Worm (Caenorhabditis elegans) whole organism, mixed stage, embryonic: Measurements from ENCODE around the gene sprr-2.
A peak's percentile ranks its signal among the peaks of the same experiment; 100 is the strongest.

ENCODE experiments used
- M03D4.4 ChIP-seq: sonication (generic microtip); optimal IDR thresholded peaks from 2 replicates; lab custom pipeline; 2017; ENCODE audit warnings: mild to moderate bottlenecking, missing genetic modification characterization, missing compliant biosample characterization
- bed-3 ChIP-seq: fragments of 200-800 bp; sonication (Bioruptor generic); optimal IDR thresholded peaks from 3 replicates; lab custom pipeline; 2018; ENCODE audit warnings: mild to moderate bottlenecking, missing genetic modification characterization, moderate library complexity, missing compliant biosample characterization
- blmp-1 ChIP-seq: fragments of 150-350 bp; optimal IDR thresholded peaks from 2 replicates; lab custom pipeline; 2014; ENCODE audit warnings: missing biosample characterization, missing genetic modification characterization
- ceh-39 ChIP-seq: fragments of 150-350 bp; optimal IDR thresholded peaks from 2 replicates; lab custom pipeline; 2014; ENCODE audit warnings: missing biosample characterization, missing genetic modification characterization
- ceh-43 ChIP-seq: fragments of 200-800 bp; sonication (Bioruptor generic); optimal IDR thresholded peaks from 2 replicates; lab custom pipeline; 2018; ENCODE audit warnings: mild to moderate bottlenecking, missing genetic modification characterization, moderate library complexity, missing compliant biosample characterization
- ceh-83 ChIP-seq: fragments of 200-800 bp; sonication (Bioruptor generic); optimal IDR thresholded peaks from 2 replicates; lab custom pipeline; 2018; ENCODE audit warnings: mild to moderate bottlenecking, missing genetic modification characterization, missing compliant biosample characterization
- drap-1 ChIP-seq: fragments of 200-800 bp; sonication (Bioruptor generic); optimal IDR thresholded peaks from 3 replicates; lab custom pipeline; 2018; ENCODE audit warnings: mild to moderate bottlenecking, missing genetic modification characterization, missing compliant biosample characterization
- elt-1 ChIP-seq: sonication (generic microtip); optimal IDR thresholded peaks from 2 replicates; lab custom pipeline; 2017; ENCODE audit warnings: missing genetic modification characterization, mild to moderate bottlenecking, missing compliant biosample characterization, antibody characterized with exemption, moderate library complexity, borderline replicate concordance; ENCODE audit not compliant: insufficient read depth
- elt-3 ChIP-seq: fragments of 150-350 bp; optimal IDR thresholded peaks from 2 replicates; lab custom pipeline; 2014; ENCODE audit warnings: missing biosample characterization, missing genetic modification characterization
- flh-1 ChIP-seq: fragments of 200-800 bp; sonication (Bioruptor generic); optimal IDR thresholded peaks from 2 replicates; lab custom pipeline; 2018; ENCODE audit warnings: mild to moderate bottlenecking, missing genetic modification characterization, moderate library complexity, missing compliant biosample characterization
- ham-2 ChIP-seq: fragments of 200-800 bp; sonication (Bioruptor generic); optimal IDR thresholded peaks from 2 replicates; lab custom pipeline; 2018; ENCODE audit warnings: mild to moderate bottlenecking, missing genetic modification characterization, missing compliant biosample characterization
- hlh-1 ChIP-seq: fragments of 150-350 bp; optimal IDR thresholded peaks from 2 replicates; lab custom pipeline; 2014; ENCODE audit warnings: missing biosample characterization, missing genetic modification reagents, missing genetic modification characterization
- lin-13 ChIP-seq: fragments of 150-350 bp; optimal IDR thresholded peaks from 2 replicates; lab custom pipeline; 2014; ENCODE audit warnings: missing biosample characterization, missing genetic modification characterization
- lin-32 ChIP-seq: fragments of 200-800 bp; sonication (Bioruptor generic); optimal IDR thresholded peaks from 2 replicates; lab custom pipeline; 2018; ENCODE audit warnings: mild to moderate bottlenecking, missing genetic modification characterization, missing compliant biosample characterization
- mab-5 ChIP-seq: fragments of 150-350 bp; optimal IDR thresholded peaks from 2 replicates; lab custom pipeline; 2014; ENCODE audit warnings: missing biosample characterization, missing genetic modification characterization
- mep-1 ChIP-seq: fragments of 150-350 bp; optimal IDR thresholded peaks from 2 replicates; lab custom pipeline; 2017; ENCODE audit warnings: missing biosample characterization, missing genetic modification reagents, missing genetic modification characterization, inconsistent platforms
- mls-2 ChIP-seq: sonication (generic microtip); optimal IDR thresholded peaks from 2 replicates; lab custom pipeline; 2016; ENCODE audit warnings: mild to moderate bottlenecking, missing genetic modification characterization, moderate library complexity, missing compliant biosample characterization
- nhr-12 ChIP-seq: fragments of 150-350 bp; optimal IDR thresholded peaks from 2 replicates; lab custom pipeline; 2014; ENCODE audit warnings: missing biosample characterization, missing genetic modification characterization
- nhr-2 ChIP-seq: fragments of 150-350 bp; optimal IDR thresholded peaks from 2 replicates; lab custom pipeline; 2014; ENCODE audit warnings: missing biosample characterization, missing genetic modification characterization
- nhr-237 ChIP-seq: fragments of 150-350 bp; optimal IDR thresholded peaks from 2 replicates; lab custom pipeline; 2014; ENCODE audit warnings: missing biosample characterization, missing genetic modification characterization
- nhr-28 ChIP-seq: fragments of 150-350 bp; optimal IDR thresholded peaks from 2 replicates; lab custom pipeline; 2014; ENCODE audit warnings: missing biosample characterization, missing genetic modification characterization
- nhr-76 ChIP-seq: sonication (generic microtip); optimal IDR thresholded peaks from 2 replicates; lab custom pipeline; 2017; ENCODE audit warnings: missing biosample characterization, missing genetic modification characterization
- pha-4 ChIP-seq: fragments of 150-350 bp; optimal IDR thresholded peaks from 2 replicates; lab custom pipeline; 2018; ENCODE audit warnings: missing biosample characterization, missing genetic modification reagents, missing genetic modification characterization
- sem-2 ChIP-seq: fragments of 200-800 bp; sonication (Bioruptor generic); optimal IDR thresholded peaks from 2 replicates; lab custom pipeline; 2018; ENCODE audit warnings: mild to moderate bottlenecking, missing genetic modification characterization, missing compliant biosample characterization
- snpc-4 ChIP-seq: fragments of 150-350 bp; optimal IDR thresholded peaks from 2 replicates; lab custom pipeline; 2014; ENCODE audit warnings: missing biosample characterization, missing genetic modification characterization
- tbx-8 ChIP-seq: fragments of 200-800 bp; sonication (Bioruptor generic); optimal IDR thresholded peaks from 2 replicates; lab custom pipeline; 2018; ENCODE audit warnings: mild to moderate bottlenecking, missing genetic modification characterization, moderate library complexity, missing compliant biosample characterization
- unc-120 ChIP-seq: sonication (generic microtip); optimal IDR thresholded peaks from 2 replicates; lab custom pipeline; 2017; ENCODE audit warnings: missing genetic modification characterization, missing compliant biosample characterization; ENCODE audit not compliant: poor library complexity, severe bottlenecking
- unc-39 ChIP-seq: fragments of 150-350 bp; optimal IDR thresholded peaks from 2 replicates; lab custom pipeline; 2014; ENCODE audit warnings: missing biosample characterization, missing genetic modification characterization
- unc-62 ChIP-seq: fragments of 150-350 bp; optimal IDR thresholded peaks from 2 replicates; lab custom pipeline; 2014; ENCODE audit warnings: missing biosample characterization, missing genetic modification reagents, missing genetic modification characterization
- zip-8 ChIP-seq: fragments of 150-350 bp; optimal IDR thresholded peaks from 2 replicates; lab custom pipeline; 2014; ENCODE audit warnings: missing biosample characterization, missing genetic modification characterization
- ztf-11 ChIP-seq: fragments of 150-350 bp; optimal IDR thresholded peaks from 2 replicates; lab custom pipeline; 2014; ENCODE audit warnings: missing biosample characterization, missing genetic modification characterization

sprr-2 gene

ce11 chrX:14790320-14791048, 2.8 kb upstream of the sprr-2 start, which contains the start of gene tatn-1:
Gene tatn-1, plus strand, starts transcription at chrX:14791008.
- TF ChIP-seq zip-8: no peak
- TF ChIP-seq unc-120 (tag; lab: Kevin White, UChicago): no peak
- peak; percentile 89 for TF ChIP-seq elt-3 (tag; lab: Kevin White, UChicago)
- TF ChIP-seq unc-62: peak; percentile 91
- TF ChIP-seq ham-2 (GFP tag; lab: Kevin White, UChicago): peak; percentile 88
- peak; percentile 23 for TF ChIP-seq mep-1
- peak; percentile 93 for TF ChIP-seq elt-1
- TF ChIP-seq nhr-2 (tag; lab: Kevin White, UChicago): peak; percentile 13

ce11 chrX:14791195-14791739, 2.0 kb upstream of the sprr-2 start:
- TF ChIP-seq unc-120 (tag; lab: Kevin White, UChicago) (no peak), zip-8 (no peak), ceh-39 (tag; lab: Kevin White, UChicago) (no peak), lin-13 (tag; lab: Kevin White, UChicago) (no peak), ceh-83 (GFP tag; lab: Kevin White, UChicago) (no peak), ceh-43 (GFP tag; lab: Kevin White, UChicago) (no peak)

- no peak for TF ChIP-seq zip-8
- no peak for TF ChIP-seq sem-2 (GFP tag; lab: Kevin White, UChicago)
- TF ChIP-seq tbx-8 (GFP tag; lab: Kevin White, UChicago): no peak
- no peak for TF ChIP-seq unc-120 (tag; lab: Kevin White, UChicago)
- no peak for TF ChIP-seq nhr-237 (tag; lab: Kevin White, UChicago)
- no peak for TF ChIP-seq mep-1
- no peak for TF ChIP-seq drap-1
- TF ChIP-seq unc-39 (tag; lab: Kevin White, UChicago): no peak
- TF ChIP-seq ceh-43 (GFP tag; lab: Kevin White, UChicago): no peak
Observed at ce11 chrX:14792315-14793197, 689 bp upstream of the sprr-2 start.

- TF ChIP-seq drap-1: no peak
- TF ChIP-seq pha-4: no peak
- no peak for TF ChIP-seq flh-1
- no peak for TF ChIP-seq lin-32
- TF ChIP-seq elt-3 (tag; lab: Kevin White, UChicago): no peak
- TF ChIP-seq nhr-12 (tag; lab: Kevin White, UChicago): no peak
- no peak for TF ChIP-seq unc-120 (tag; lab: Kevin White, UChicago)
- no peak for TF ChIP-seq nhr-28 (tag; lab: Kevin White, UChicago)
- TF ChIP-seq snpc-4: no peak
- no peak for TF ChIP-seq sem-2 (GFP tag; lab: Kevin White, UChicago)
Observed at ce11 chrX:14794170-14794569, 925 bp downstream of the sprr-2 start.

ce11 chrX:14797405-14797804, 4.2 kb downstream of the sprr-2 start:
- TF ChIP-seq pha-4 (no peak), hlh-1 (tag; lab: Kevin White, UChicago) (no peak), tbx-8 (GFP tag; lab: Kevin White, UChicago) (no peak), unc-62 (no peak), nhr-237 (tag; lab: Kevin White, UChicago) (no peak), nhr-28 (tag; lab: Kevin White, UChicago) (no peak), mep-1 (no peak), flh-1 (no peak), drap-1 (no peak)

- TF ChIP-seq pha-4 (no peak), nhr-76 (tag; lab: Kevin White, UChicago) (no peak), flh-1 (peak; percentile 71), zip-8 (no peak), bed-3 (GFP tag; lab: Kevin White, UChicago) (peak; percentile 73), ham-2 (GFP tag; lab: Kevin White, UChicago) (peak; percentile 55), nhr-12 (tag; lab: Kevin White, UChicago) (no peak), mep-1 (no peak), ztf-11 (tag; lab: Kevin White, UChicago) (no peak), hlh-1 (tag; lab: Kevin White, UChicago) (no peak), drap-1 (peak; percentile 90), blmp-1 (tag; lab: Kevin White, UChicago) (no peak), unc-39 (tag; lab: Kevin White, UChicago) (no peak), ceh-83 (GFP tag; lab: Kevin White, UChicago) (peak; percentile 91), mab-5 (tag; lab: Kevin White, UChicago) (no peak), unc-120 (tag; lab: Kevin White, UChicago) (peak; percentile 79), tbx-8 (GFP tag; lab: Kevin White, UChicago) (peak; percentile 66), lin-32 (peak; percentile 52), M03D4.4 (peak; percentile 87), elt-3 (tag; lab: Kevin White, UChicago) (no peak), nhr-2 (tag; lab: Kevin White, UChicago) (no peak), sem-2 (GFP tag; lab: Kevin White, UChicago) (peak; percentile 84), mls-2 (peak; percentile 90), ceh-39 (tag; lab: Kevin White, UChicago) (no peak), elt-1 (no peak), lin-13 (tag; lab: Kevin White, UChicago) (no peak), nhr-28 (tag; lab: Kevin White, UChicago) (no peak), nhr-237 (tag; lab: Kevin White, UChicago) (no peak)
Observed at ce11 chrX:14804706-14805105, 11.5 kb downstream of the sprr-2 start.
